Fruit fly (Drosophila melanogaster) whole organism, embryonic: Measurements from ENCODE around the gene CG33557.

ENCODE experiments used
- Adf1 ChIP-seq: fragments of 200-800 bp; sonication (Bioruptor generic); IDR thresholded peaks from 2 replicates; pipeline ENCODE4 v1.3.6; 2022; ENCODE audit warnings: missing biosample characterization, missing genetic modification characterization
- CG10462 ChIP-seq: fragments of 200-800 bp; sonication (Bioruptor generic); optimal IDR thresholded peaks from 2 replicates; lab custom pipeline; 2016; ENCODE audit warnings: missing biosample characterization, missing genetic modification characterization
- CG11504 ChIP-seq: fragments of 200-800 bp; sonication (Bioruptor generic); optimal IDR thresholded peaks from 3 replicates; lab custom pipeline; 2019; ENCODE audit warnings: missing biosample characterization, mild to moderate bottlenecking, missing genetic modification characterization, moderate library complexity
- CG11723 ChIP-seq: fragments of 200-800 bp; sonication (Bioruptor generic); optimal IDR thresholded peaks from 2 replicates; lab custom pipeline; 2017; ENCODE audit warnings: missing biosample characterization, mild to moderate bottlenecking, missing genetic modification characterization
- CG14441 ChIP-seq: fragments of 200-800 bp; sonication (Bioruptor generic); IDR thresholded peaks from 2 replicates; pipeline ENCODE4 v1.3.6; 2022; ENCODE audit warnings: missing biosample characterization, missing genetic modification characterization
- CG15601 ChIP-seq: fragments of 200-800 bp; sonication (Bioruptor generic); optimal IDR thresholded peaks from 3 replicates; lab custom pipeline; 2019; ENCODE audit warnings: missing biosample characterization, mild to moderate bottlenecking, missing genetic modification characterization, moderate library complexity
- CG2199 ChIP-seq: fragments of 200-800 bp; sonication (Bioruptor generic); IDR thresholded peaks from 3 replicates; pipeline ENCODE4 v1.3.6; 2022; ENCODE audit warnings: missing biosample characterization, missing genetic modification characterization
- CG2712 ChIP-seq: fragments of 200-800 bp; optimal IDR thresholded peaks from 3 replicates; lab custom pipeline; 2019; ENCODE audit warnings: missing biosample characterization, mild to moderate bottlenecking, missing genetic modification characterization, moderate library complexity
- CG32532 ChIP-seq: fragments of 200-800 bp; sonication (Bioruptor generic); IDR thresholded peaks from 2 replicates; pipeline ENCODE4 v1.3.6; 2022; ENCODE audit warnings: missing biosample characterization, missing genetic modification characterization
- CG32767 ChIP-seq: fragments of 200-800 bp; sonication (Bioruptor generic); IDR thresholded peaks from 2 replicates; pipeline ENCODE4 v1.3.6; 2022; ENCODE audit warnings: missing biosample characterization, missing genetic modification characterization
- CG4404 ChIP-seq: fragments of 200-800 bp; sonication (Bioruptor generic); IDR thresholded peaks from 2 replicates; pipeline ENCODE4 v1.3.6; 2022; ENCODE audit warnings: missing biosample characterization, missing genetic modification characterization
- CG6175 ChIP-seq: fragments of 200-800 bp; sonication (Bioruptor generic); IDR thresholded peaks from 3 replicates; pipeline ENCODE4 v1.3.6; 2022; ENCODE audit warnings: missing biosample characterization, missing genetic modification characterization
- CG7786 ChIP-seq: fragments of 200-800 bp; sonication (Bioruptor generic); optimal IDR thresholded peaks from 2 replicates; lab custom pipeline; 2016; ENCODE audit warnings: missing biosample characterization, missing genetic modification characterization
- Hr51 ChIP-seq, 2 experiments: fragments of 200-800 bp; sonication (Bioruptor generic); optimal IDR thresholded peaks; 2 replicates in 1 of 2; 3 replicates in 1 of 2; lab custom pipeline; 2016 to 2018; ENCODE audit warnings: missing biosample characterization in 2 of 2, missing genetic modification characterization in 2 of 2, mild to moderate bottlenecking in 1 of 2, moderate library complexity in 1 of 2
- MESR4 ChIP-seq: fragments of 200-800 bp; sonication (Bioruptor generic); optimal IDR thresholded peaks from 2 replicates; lab custom pipeline; 2018; ENCODE audit warnings: missing biosample characterization, mild to moderate bottlenecking, missing genetic modification characterization, moderate library complexity
- NK7.1 ChIP-seq: fragments of 200-800 bp; sonication (Bioruptor generic); optimal IDR thresholded peaks from 3 replicates; lab custom pipeline; 2016; ENCODE audit warnings: missing biosample characterization, missing genetic modification characterization
- Opbp ChIP-seq: fragments of 200-800 bp; sonication (Bioruptor generic); IDR thresholded peaks from 3 replicates; pipeline ENCODE4 v1.3.6; 2022; ENCODE audit warnings: missing biosample characterization, missing genetic modification characterization; ENCODE audit not compliant: partially characterized antibody
- Pdp1 ChIP-seq, 2 experiments: fragments of 200-800 bp; sonication (Bioruptor generic); optimal IDR thresholded peaks; 3 replicates each; lab custom pipeline; 2016; ENCODE audit warnings: missing biosample characterization in 2 of 2, missing genetic modification characterization in 2 of 2, mild to moderate bottlenecking in 1 of 2, moderate library complexity in 1 of 2
- Rfx ChIP-seq: fragments of 200-800 bp; sonication (Bioruptor generic); IDR thresholded peaks from 2 replicates; pipeline ENCODE4 v1.3.6; 2022; ENCODE audit warnings: missing biosample characterization, missing genetic modification characterization
- Sox102F ChIP-seq: fragments of 200-800 bp; sonication (Bioruptor generic); optimal IDR thresholded peaks from 2 replicates; lab custom pipeline; 2018; ENCODE audit warnings: missing biosample characterization, mild to moderate bottlenecking, missing genetic modification characterization, moderate library complexity
- Ssrp ChIP-seq: fragments of 200-800 bp; sonication (Bioruptor generic); optimal IDR thresholded peaks from 2 replicates; lab custom pipeline; 2018; ENCODE audit warnings: missing biosample characterization, mild to moderate bottlenecking, missing genetic modification characterization, moderate library complexity
- ase ChIP-seq: fragments of 200-800 bp; sonication (Bioruptor generic); IDR thresholded peaks from 3 replicates; pipeline ENCODE4 v1.3.6; 2022; ENCODE audit warnings: missing biosample characterization, missing genetic modification characterization
- bsh ChIP-seq, 2 experiments: fragments of 200-800 bp; sonication (Bioruptor generic); optimal IDR thresholded peaks; 2 replicates each; lab custom pipeline; 2017 to 2018; ENCODE audit warnings: mild to moderate bottlenecking in 2 of 2, missing biosample characterization in 2 of 2, missing genetic modification characterization in 2 of 2, moderate library complexity in 1 of 2
- chinmo ChIP-seq: fragments of 200-800 bp; sonication (Bioruptor generic); IDR thresholded peaks from 4 replicates; pipeline ENCODE4 v1.3.6; 2022; ENCODE audit warnings: missing biosample characterization, missing genetic modification characterization; ENCODE audit not compliant: partially characterized antibody
- dimm ChIP-seq: fragments of 200-800 bp; sonication (Bioruptor generic); IDR thresholded peaks from 2 replicates; pipeline ENCODE4 v1.3.6; 2022; ENCODE audit warnings: missing biosample characterization, missing genetic modification characterization
- fd96Cb ChIP-seq: fragments of 200-800 bp; sonication (Bioruptor generic); optimal IDR thresholded peaks from 2 replicates; lab custom pipeline; 2018; ENCODE audit warnings: missing biosample characterization, mild to moderate bottlenecking, missing genetic modification characterization, moderate library complexity
- mld ChIP-seq: fragments of 200-800 bp; sonication (Bioruptor generic); IDR thresholded peaks from 3 replicates; pipeline ENCODE4 v1.3.6; 2022; ENCODE audit warnings: missing biosample characterization, missing genetic modification characterization; ENCODE audit not compliant: partially characterized antibody
- org-1 ChIP-seq: fragments of 200-800 bp; sonication (Bioruptor generic); optimal IDR thresholded peaks from 2 replicates; lab custom pipeline; 2017; ENCODE audit warnings: missing biosample characterization, missing genetic modification characterization
- pita ChIP-seq: fragments of 200-800 bp; sonication (Bioruptor generic); optimal IDR thresholded peaks from 2 replicates; lab custom pipeline; 2017; ENCODE audit warnings: missing biosample characterization, mild to moderate bottlenecking, missing genetic modification characterization
- pros ChIP-seq: fragments of 200-800 bp; sonication (Bioruptor generic); optimal IDR thresholded peaks from 3 replicates; lab custom pipeline; 2019; ENCODE audit warnings: missing biosample characterization, mild to moderate bottlenecking, missing genetic modification characterization, moderate library complexity
- row ChIP-seq: fragments of 200-800 bp; sonication (Bioruptor generic); IDR thresholded peaks from 3 replicates; pipeline ENCODE4 v1.3.6; 2022; ENCODE audit warnings: missing biosample characterization, missing genetic modification characterization
- salm ChIP-seq: fragments of 200-800 bp; sonication (Bioruptor generic); optimal IDR thresholded peaks from 2 replicates; lab custom pipeline; 2018; ENCODE audit warnings: missing biosample characterization, mild to moderate bottlenecking, missing genetic modification characterization
- sd ChIP-seq: fragments of 200-800 bp; sonication (Bioruptor generic); optimal IDR thresholded peaks from 3 replicates; lab custom pipeline; 2018; ENCODE audit warnings: missing biosample characterization, mild to moderate bottlenecking, missing genetic modification characterization, moderate library complexity
- sens ChIP-seq: fragments of 200-800 bp; sonication (Bioruptor generic); peaks from one replicate; lab custom pipeline; 2016; ENCODE audit warnings: missing biosample characterization, missing genetic modification characterization
- tgo ChIP-seq: fragments of 200-800 bp; sonication (Bioruptor generic); IDR thresholded peaks from 3 replicates; pipeline ENCODE4 v1.3.6; 2022; ENCODE audit warnings: missing biosample characterization, missing genetic modification characterization
- ttk ChIP-seq: fragments of 200-800 bp; sonication (Bioruptor generic); IDR thresholded peaks from 2 replicates; pipeline ENCODE4 v2.1.2; 2022; ENCODE audit warnings: missing biosample characterization, missing genetic modification characterization
- wek ChIP-seq: fragments of 200-800 bp; sonication (Bioruptor generic); optimal IDR thresholded peaks from 3 replicates; lab custom pipeline; 2018; ENCODE audit warnings: missing biosample characterization, mild to moderate bottlenecking, missing genetic modification characterization, moderate library complexity
- zen2 ChIP-seq: fragments of 200-800 bp; sonication (Bioruptor generic); IDR thresholded peaks from 3 replicates; pipeline ENCODE4 v1.3.6; 2022; ENCODE audit warnings: missing biosample characterization, missing genetic modification characterization; ENCODE audit not compliant: partially characterized antibody

The CG33557 gene

DNA sequence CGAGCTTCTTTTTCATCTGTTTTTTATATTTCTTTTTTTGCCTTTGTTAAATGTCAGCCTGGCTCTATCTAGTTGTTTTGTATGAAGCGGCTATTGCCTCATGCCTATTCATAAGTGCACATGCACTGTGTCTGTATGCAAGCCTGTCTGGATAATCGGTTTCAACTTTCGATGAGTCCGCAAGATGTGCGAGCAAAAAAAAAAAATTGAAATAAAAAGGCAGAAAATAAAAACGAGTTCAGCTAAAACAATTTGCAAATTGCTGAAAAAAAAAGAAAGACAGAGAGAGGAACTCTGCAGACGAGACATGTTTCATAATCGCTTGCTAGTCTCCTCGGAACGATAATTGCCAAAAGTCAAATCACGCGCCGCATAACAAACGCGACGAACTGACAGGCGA is 36.8 kb downstream of the CG33557 start:
- TF ChIP-seq CG7786 (GFP tag; lab: Kevin White, UChicago) (no peak), CG32532 (no peak), tgo (no peak), Sox102F (GFP tag; lab: Kevin White, UChicago) (no peak), org-1 (GFP tag; lab: Kevin White, UChicago) (no peak), Ssrp (tag; lab: Kevin White, UChicago) (no peak), dimm (GFP tag; lab: Robert Waterston, UW) (no peak), row (GFP tag; lab: Robert Waterston, UW) (no peak)

DNA sequence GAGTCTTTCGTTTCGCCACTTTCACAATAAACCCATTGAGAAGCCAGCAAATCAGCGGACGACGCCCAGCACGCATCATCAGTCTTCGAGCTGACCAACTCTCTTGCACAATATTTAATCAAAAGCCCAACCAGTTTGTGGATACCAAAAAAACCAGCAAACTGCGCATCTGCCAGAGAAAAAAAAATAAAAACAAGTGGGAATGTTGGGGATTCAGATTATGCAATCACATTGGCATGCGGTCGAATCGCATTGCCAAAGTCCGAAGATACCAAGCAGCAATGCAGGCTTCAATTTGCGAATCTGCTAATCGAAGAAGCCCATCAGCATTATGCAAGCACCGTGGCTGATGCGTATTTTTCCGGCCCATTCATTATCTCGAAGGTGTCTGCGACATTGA is 37.8 kb downstream of the CG33557 start:
- TF ChIP-seq Hr51 (GFP tag; optimal IDR thresholded peaks at IDR 0.05; lab: Kevin White, UChicago) (no peak), CG4404 (GFP tag; lab: Robert Waterston, UW) (no peak), NK7.1 (GFP tag; lab: Kevin White, UChicago) (no peak), zen2 (GFP tag; lab: Robert Waterston, UW) (no peak), CG2712 (tag; lab: Kevin White, UChicago) (no peak), Opbp (GFP tag; lab: Robert Waterston, UW) (no peak), mld (no peak), CG32767 (no peak), sd (tag; lab: Kevin White, UChicago) (peak; percentile 19), fd96Cb (tag; lab: Kevin White, UChicago) (no peak), CG14441 (GFP tag; lab: Robert Waterston, UW) (no peak), Rfx (no peak), Pdp1 (GFP tag; optimal IDR thresholded peaks at IDR 0.05; lab: Kevin White, UChicago) (peak in 1 of 2 experiments; percentile 85), CG11723 (no peak), ttk (GFP tag; lab: Robert Waterston, UW) (no peak), pita (GFP tag; lab: Kevin White, UChicago) (no peak), CG2199 (GFP tag; lab: Robert Waterston, UW) (no peak), salm (tag; lab: Kevin White, UChicago) (no peak), CG10462 (GFP tag; lab: Kevin White, UChicago) (no peak), pros (GFP tag; lab: Kevin White, UChicago) (peak; percentile 23), ase (GFP tag; lab: Robert Waterston, UW) (no peak)

dm6 chrX:10047961-10048360 is 39.0 kb downstream of the CG33557 start:
- TF ChIP-seq Adf1 (GFP tag; lab: Robert Waterston, UW) (peak; percentile 79), CG11504 (tag; lab: Kevin White, UChicago) (peak; percentile 98), wek (no peak), bsh (GFP tag; optimal IDR thresholded peaks at IDR 0.05; lab: Kevin White, UChicago) (no peak), chinmo (GFP tag; lab: Robert Waterston, UW) (0 out of 4 replicates have a peak, but pooled peaks have one; percentile 44), sens (GFP tag; lab: Kevin White, UChicago) (peak; percentile 43), CG15601 (peak; percentile 75), CG6175 (GFP tag; lab: Robert Waterston, UW) (peak; percentile 50; the same call in 1 of the 3 replicates), MESR4 (GFP tag; lab: Kevin White, UChicago) (no peak)
